Fruit fly (Drosophila melanogaster) whole organism, adult: ENCODE results near the gene CG18234.

Experiments
- CG11617 ChIP-seq: fragments of 200-800 bp; sonication (Bioruptor generic); optimal IDR thresholded peaks from 2 replicates; lab custom pipeline; 2017; ENCODE audit warnings: mild to moderate bottlenecking, missing biosample characterization, missing genetic modification reagents, missing genetic modification characterization
- CG12768 ChIP-seq: fragments of 200-800 bp; sonication (Bioruptor generic); optimal IDR thresholded peaks from 2 replicates; lab custom pipeline; 2017; ENCODE audit warnings: missing biosample characterization, missing genetic modification characterization, mild to moderate bottlenecking, moderate library complexity, missing genetic modification reagents
- CG7045 ChIP-seq: fragments of 200-800 bp; sonication (Bioruptor generic); optimal IDR thresholded peaks from 2 replicates; lab custom pipeline; 2017; ENCODE audit warnings: missing biosample characterization, mild to moderate bottlenecking, missing genetic modification characterization
- Clk ChIP-seq: fragments of 200-800 bp; sonication (Bioruptor generic); optimal IDR thresholded peaks from 2 replicates; lab custom pipeline; 2017; ENCODE audit warnings: missing biosample characterization, missing genetic modification characterization
- bab1 ChIP-seq: fragments of 200-800 bp; sonication (Bioruptor generic); optimal IDR thresholded peaks from 3 replicates; lab custom pipeline; 2019; ENCODE audit warnings: missing biosample characterization, mild to moderate bottlenecking, missing genetic modification characterization, moderate library complexity
- kay ChIP-seq: fragments of 200-800 bp; sonication (Bioruptor generic); peaks from one replicate; lab custom pipeline; 2016; ENCODE audit warnings: missing biosample characterization, missing genetic modification characterization, borderline replicate concordance
- pad ChIP-seq: fragments of 200-800 bp; sonication (Bioruptor generic); optimal IDR thresholded peaks from 3 replicates; lab custom pipeline; 2017; ENCODE audit warnings: missing biosample characterization, missing genetic modification characterization, mild to moderate bottlenecking, moderate library complexity, missing genetic modification reagents

DNA sequence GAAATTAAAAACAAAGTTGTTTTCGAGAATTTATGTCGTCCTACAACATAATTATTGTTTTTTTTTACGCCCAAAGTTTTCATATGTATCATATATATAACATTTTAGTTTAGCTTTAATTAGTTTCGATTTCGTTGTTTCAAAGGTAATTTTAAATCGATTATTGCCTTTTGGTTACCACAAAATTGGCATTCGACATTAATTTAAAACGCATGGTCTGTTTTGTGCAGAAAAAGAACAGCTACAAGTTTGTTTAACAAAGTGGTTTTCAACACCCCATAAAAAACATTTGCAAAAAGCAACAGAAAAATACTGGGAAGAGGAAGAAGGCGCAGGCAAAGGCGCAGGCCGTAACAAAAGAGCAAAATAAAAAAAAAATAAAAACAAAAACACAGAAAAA, 35.3 kb downstream of the CG18234 start:
- no peak for TF ChIP-seq kay
- no peak for TF ChIP-seq CG11617 (GFP tag; lab: Kevin White, UChicago)
- no peak for TF ChIP-seq bab1 (GFP tag; lab: Kevin White, UChicago)
- no peak for TF ChIP-seq pad (GFP tag; lab: Kevin White, UChicago)
- TF ChIP-seq CG12768 (GFP tag; lab: Kevin White, UChicago): no peak
- TF ChIP-seq CG7045 (GFP tag; lab: Kevin White, UChicago): no peak
- TF ChIP-seq Clk: no peak
